Worm (Caenorhabditis elegans) whole organism, late embryonic: Measurements from ENCODE around the gene T07D4.5.

ENCODE experiments used
- ceh-19 ChIP-seq: fragments of 200-800 bp; sonication (Bioruptor generic); optimal IDR thresholded peaks from 2 replicates; lab custom pipeline; 2018; ENCODE audit warnings: mild to moderate bottlenecking, missing genetic modification characterization, missing compliant biosample characterization
- ceh-2 ChIP-seq: sonication (generic microtip); optimal IDR thresholded peaks from 2 replicates; lab custom pipeline; 2016; ENCODE audit warnings: missing genotype, missing genetic modification characterization, missing compliant biosample characterization
- elt-2 ChIP-seq: sonication (generic microtip); optimal IDR thresholded peaks from 2 replicates; lab custom pipeline; 2016; ENCODE audit warnings: missing genetic modification reagents, missing genetic modification characterization, missing compliant biosample characterization
- pqm-1 ChIP-seq: sonication (generic microtip); optimal IDR thresholded peaks from 2 replicates; lab custom pipeline; 2016; ENCODE audit warnings: missing genetic modification characterization, missing compliant biosample characterization
- tbx-7 ChIP-seq: sonication (generic microtip); optimal IDR thresholded peaks from 2 replicates; lab custom pipeline; 2016; ENCODE audit warnings: missing genotype, missing genetic modification characterization, missing compliant biosample characterization

DNA sequence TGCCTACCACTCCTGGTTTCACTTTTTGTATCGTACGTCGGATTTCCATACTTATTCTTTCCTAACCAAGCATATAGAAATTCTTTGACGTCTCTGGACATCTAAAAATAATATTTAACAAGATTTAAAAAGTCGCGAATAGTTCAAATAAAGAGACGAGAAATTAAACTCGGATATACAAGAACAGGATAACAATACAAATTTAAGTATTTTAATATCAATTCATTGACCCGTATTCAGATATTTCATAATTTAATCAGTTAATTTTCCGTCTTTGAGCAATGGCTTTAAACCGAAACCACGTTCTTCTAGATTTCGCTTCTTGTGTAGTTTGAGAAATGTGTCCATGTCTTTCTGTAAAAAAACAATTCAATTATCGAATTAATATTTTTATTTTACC, 573 bp downstream of the T07D4.5 start, which contains the start of gene rha-1:
- TF ChIP-seq elt-2 (tag; lab: Kevin White, UChicago), result no peak
- no peak for TF ChIP-seq pqm-1 (tag; lab: Kevin White, UChicago)
- no peak for TF ChIP-seq tbx-7 (tag; lab: Kevin White, UChicago)
- no peak for TF ChIP-seq ceh-19 (GFP tag; lab: Kevin White, UChicago)
- TF ChIP-seq ceh-2 (tag; lab: Kevin White, UChicago), result no peak
